Fruit fly (Drosophila melanogaster) whole organism, embryonic: ENCODE results near the gene CG33796.

Experiments used
- CG1024 ChIP-seq: fragments of 200-800 bp; sonication (Bioruptor generic); IDR thresholded peaks from 2 replicates; pipeline ENCODE4 v1.3.6; 2022; ENCODE audit warnings: missing biosample characterization, missing genetic modification characterization
- CG10431 ChIP-seq: fragments of 200-800 bp; sonication (Bioruptor generic); optimal IDR thresholded peaks from 3 replicates; lab custom pipeline; 2018; ENCODE audit warnings: missing biosample characterization, mild to moderate bottlenecking, missing genetic modification characterization
- CG11696 ChIP-seq: fragments of 200-800 bp; sonication (Bioruptor generic); IDR thresholded peaks from 2 replicates; pipeline ENCODE4 v1.3.6; 2022; ENCODE audit warnings: missing biosample characterization, missing genetic modification characterization
- CG12391 ChIP-seq: fragments of 200-800 bp; sonication (Bioruptor generic); optimal IDR thresholded peaks from 3 replicates; lab custom pipeline; 2018; ENCODE audit warnings: missing biosample characterization, mild to moderate bottlenecking, missing genetic modification characterization, moderate library complexity
- CG17568 ChIP-seq: fragments of 200-800 bp; sonication (Bioruptor generic); optimal IDR thresholded peaks from 2 replicates; lab custom pipeline; 2018; ENCODE audit warnings: missing biosample characterization, mild to moderate bottlenecking, missing genetic modification characterization, moderate library complexity
- CG2875 ChIP-seq: fragments of 200-800 bp; sonication (Bioruptor generic); optimal IDR thresholded peaks from 2 replicates; lab custom pipeline; 2017; ENCODE audit warnings: missing biosample characterization, mild to moderate bottlenecking, missing genetic modification characterization, missing genetic modification reagents
- CG31224 ChIP-seq: fragments of 200-800 bp; sonication (Bioruptor generic); IDR thresholded peaks from 2 replicates; pipeline ENCODE4 v1.3.6; 2022; ENCODE audit warnings: missing biosample characterization, missing genetic modification characterization
- CG3838 ChIP-seq: fragments of 200-800 bp; sonication (Bioruptor generic); optimal IDR thresholded peaks from 3 replicates; lab custom pipeline; 2016; ENCODE audit warnings: missing biosample characterization, missing genetic modification characterization
- CG5953 ChIP-seq: fragments of 200-800 bp; sonication (Bioruptor generic); IDR thresholded peaks from 2 replicates; pipeline ENCODE4 v1.3.6; 2022; ENCODE audit warnings: missing biosample characterization, missing genetic modification characterization
- CG6272 ChIP-seq: fragments of 200-800 bp; sonication (Bioruptor generic); IDR thresholded peaks from 2 replicates; pipeline ENCODE4 v1.3.6; 2022; ENCODE audit warnings: missing biosample characterization, missing genetic modification characterization
- CG6765 ChIP-seq: fragments of 200-800 bp; sonication (Bioruptor generic); optimal IDR thresholded peaks from 3 replicates; lab custom pipeline; 2017; ENCODE audit warnings: missing biosample characterization, mild to moderate bottlenecking, missing genetic modification characterization
- CG8388 ChIP-seq: fragments of 200-800 bp; sonication (Bioruptor generic); optimal IDR thresholded peaks from 2 replicates; lab custom pipeline; 2019; ENCODE audit warnings: missing biosample characterization, mild to moderate bottlenecking, missing genetic modification characterization, moderate library complexity
- CG8944 ChIP-seq: fragments of 200-800 bp; sonication (Bioruptor generic); optimal IDR thresholded peaks from 3 replicates; lab custom pipeline; 2016; ENCODE audit warnings: missing biosample characterization, missing genetic modification characterization
- CG9727 ChIP-seq: fragments of 200-800 bp; sonication (Bioruptor generic); optimal IDR thresholded peaks from 3 replicates; lab custom pipeline; 2017; ENCODE audit warnings: missing biosample characterization, mild to moderate bottlenecking, missing genetic modification characterization
- CG9876 ChIP-seq: fragments of 200-800 bp; sonication (Bioruptor generic); optimal IDR thresholded peaks from 2 replicates; lab custom pipeline; 2016; ENCODE audit warnings: missing biosample characterization, missing genetic modification characterization
- Deaf1 ChIP-seq: fragments of 200-800 bp; optimal IDR thresholded peaks from 3 replicates; lab custom pipeline; 2019; ENCODE audit warnings: missing biosample characterization, mild to moderate bottlenecking, missing genetic modification characterization, moderate library complexity
- Dfd ChIP-seq, 2 experiments: fragments of >200 bp; optimal IDR thresholded peaks; 2 replicates each; lab custom pipeline; 2017; ENCODE audit warnings: missing biosample characterization in 2 of 2, missing genetic modification characterization in 2 of 2
- Doc2 ChIP-seq: fragments of 200-800 bp; sonication (Bioruptor generic); IDR thresholded peaks from 2 replicates; pipeline ENCODE4 v1.3.6; 2022; ENCODE audit warnings: missing biosample characterization, missing genetic modification characterization
- Gug ChIP-seq: fragments of 200-800 bp; sonication (Bioruptor generic); IDR thresholded peaks from 4 replicates; pipeline ENCODE4 v1.3.6; 2022; ENCODE audit warnings: missing biosample characterization, missing genetic modification characterization
- HLH4C ChIP-seq: fragments of 200-800 bp; sonication (Bioruptor generic); IDR thresholded peaks from 3 replicates; pipeline ENCODE4 v1.3.6; 2022; ENCODE audit warnings: missing biosample characterization, missing genetic modification characterization; ENCODE audit not compliant: partially characterized antibody
- HmgD ChIP-seq: fragments of 200-800 bp; sonication (Bioruptor generic); optimal IDR thresholded peaks from 3 replicates; lab custom pipeline; 2016; ENCODE audit warnings: missing biosample characterization, missing genetic modification characterization
- Hmx ChIP-seq: fragments of 200-800 bp; sonication (Bioruptor generic); optimal IDR thresholded peaks from 2 replicates; lab custom pipeline; 2016; ENCODE audit warnings: missing biosample characterization, missing genetic modification characterization
- MBD-R2 ChIP-seq: fragments of 200-800 bp; sonication (Bioruptor generic); IDR thresholded peaks from 2 replicates; pipeline ENCODE4 v1.3.6; 2022; ENCODE audit warnings: missing biosample characterization, missing genetic modification characterization
- Mad ChIP-seq: fragments of 200-800 bp; sonication (Bioruptor generic); optimal IDR thresholded peaks from 2 replicates; lab custom pipeline; 2016; ENCODE audit warnings: missing biosample characterization, missing genetic modification characterization
- NK7.1 ChIP-seq: fragments of 200-800 bp; sonication (Bioruptor generic); optimal IDR thresholded peaks from 3 replicates; lab custom pipeline; 2016; ENCODE audit warnings: missing biosample characterization, missing genetic modification characterization
- Pdp1 ChIP-seq, 2 experiments: fragments of 200-800 bp; sonication (Bioruptor generic); optimal IDR thresholded peaks; 3 replicates each; lab custom pipeline; 2016; ENCODE audit warnings: missing biosample characterization in 2 of 2, missing genetic modification characterization in 2 of 2, mild to moderate bottlenecking in 1 of 2, moderate library complexity in 1 of 2
- Sox102F ChIP-seq: fragments of 200-800 bp; sonication (Bioruptor generic); optimal IDR thresholded peaks from 2 replicates; lab custom pipeline; 2018; ENCODE audit warnings: missing biosample characterization, mild to moderate bottlenecking, missing genetic modification characterization, moderate library complexity
- TFAM ChIP-seq: fragments of 200-800 bp; sonication (Bioruptor generic); optimal IDR thresholded peaks from 2 replicates; lab custom pipeline; 2017; ENCODE audit warnings: missing biosample characterization, missing genetic modification characterization, inconsistent platforms
- Xrp1 ChIP-seq: fragments of 200-800 bp; sonication (Bioruptor generic); IDR thresholded peaks from 2 replicates; pipeline ENCODE4 v1.3.6; 2022; ENCODE audit warnings: missing biosample characterization, missing genetic modification characterization
- bcd ChIP-seq: fragments of 200-800 bp; sonication (Bioruptor generic); optimal IDR thresholded peaks from 2 replicates; lab custom pipeline; 2017; ENCODE audit warnings: missing biosample characterization, mild to moderate bottlenecking, missing genetic modification characterization
- disco-r ChIP-seq: fragments of 200-800 bp; sonication (Bioruptor generic); optimal IDR thresholded peaks from 2 replicates; lab custom pipeline; 2016; ENCODE audit warnings: missing biosample characterization, missing genetic modification characterization
- fd3F ChIP-seq: fragments of 200-800 bp; sonication (Bioruptor generic); optimal IDR thresholded peaks from 2 replicates; lab custom pipeline; 2018; ENCODE audit warnings: missing biosample characterization, mild to moderate bottlenecking, missing genetic modification characterization, moderate library complexity
- fu2 ChIP-seq: fragments of 200-800 bp; sonication (Bioruptor generic); optimal IDR thresholded peaks from 2 replicates; lab custom pipeline; 2016; ENCODE audit warnings: missing biosample characterization, missing genetic modification characterization
- gem ChIP-seq: fragments of 200-800 bp; sonication (Bioruptor generic); optimal IDR thresholded peaks from 2 replicates; lab custom pipeline; 2019; ENCODE audit warnings: missing biosample characterization, mild to moderate bottlenecking, missing genetic modification characterization, moderate library complexity
- nmo ChIP-seq: fragments of 200-800 bp; sonication (Bioruptor generic); optimal IDR thresholded peaks from 2 replicates; lab custom pipeline; 2018; ENCODE audit warnings: missing biosample characterization, mild to moderate bottlenecking, missing genetic modification characterization, moderate library complexity
- onecut ChIP-seq: fragments of 200-800 bp; sonication (Bioruptor generic); IDR thresholded peaks from 2 replicates; pipeline ENCODE4 v1.3.6; 2022; ENCODE audit warnings: missing biosample characterization, missing genetic modification characterization
- pan ChIP-seq, 4 experiments: fragments of >200 bp in 3 of 4; fragments of 200-800 bp in 1 of 4; sonication (Bioruptor generic) in 1 of 4; optimal IDR thresholded peaks in 3 of 4; IDR thresholded peaks in 1 of 4; 2 replicates each; pipeline versions ENCODE4 v1.3.6 to Lab custom; 2017 to 2022; ENCODE audit warnings: missing biosample characterization in 2 of 4, missing genetic modification characterization in 2 of 4, mixed read lengths in 1 of 4
- pita ChIP-seq: fragments of 200-800 bp; sonication (Bioruptor generic); optimal IDR thresholded peaks from 2 replicates; lab custom pipeline; 2017; ENCODE audit warnings: missing biosample characterization, mild to moderate bottlenecking, missing genetic modification characterization
- ro ChIP-seq: fragments of 200-800 bp; sonication (Bioruptor generic); IDR thresholded peaks from 2 replicates; pipeline ENCODE4 v1.3.6; 2022; ENCODE audit warnings: missing biosample characterization, missing genetic modification characterization
- scrt ChIP-seq: fragments of 200-800 bp; sonication (Bioruptor generic); optimal IDR thresholded peaks from 2 replicates; lab custom pipeline; 2018; ENCODE audit warnings: missing biosample characterization, mild to moderate bottlenecking, missing genetic modification characterization, moderate library complexity
- sens ChIP-seq: fragments of 200-800 bp; sonication (Bioruptor generic); peaks from one replicate; lab custom pipeline; 2016; ENCODE audit warnings: missing biosample characterization, missing genetic modification characterization
- tio ChIP-seq: fragments of 200-800 bp; sonication (Bioruptor generic); optimal IDR thresholded peaks from 2 replicates; lab custom pipeline; 2017; ENCODE audit warnings: missing biosample characterization, missing genetic modification characterization, inconsistent platforms
- trh ChIP-seq: fragments of 200-800 bp; sonication (Bioruptor generic); optimal IDR thresholded peaks from 2 replicates; lab custom pipeline; 2016; ENCODE audit warnings: missing biosample characterization, missing genetic modification characterization
- tx ChIP-seq: fragments of 200-800 bp; sonication (Bioruptor generic); optimal IDR thresholded peaks from 2 replicates; lab custom pipeline; 2016; ENCODE audit warnings: missing biosample characterization, missing genetic modification characterization
- unpg ChIP-seq: fragments of 200-800 bp; sonication (Bioruptor generic); optimal IDR thresholded peaks from 3 replicates; lab custom pipeline; 2018; ENCODE audit warnings: missing biosample characterization, mild to moderate bottlenecking, missing genetic modification characterization, moderate library complexity
- yki ChIP-seq: fragments of >200 bp; optimal IDR thresholded peaks from 3 replicates; lab custom pipeline; 2018

The CG33796 gene

DNA sequence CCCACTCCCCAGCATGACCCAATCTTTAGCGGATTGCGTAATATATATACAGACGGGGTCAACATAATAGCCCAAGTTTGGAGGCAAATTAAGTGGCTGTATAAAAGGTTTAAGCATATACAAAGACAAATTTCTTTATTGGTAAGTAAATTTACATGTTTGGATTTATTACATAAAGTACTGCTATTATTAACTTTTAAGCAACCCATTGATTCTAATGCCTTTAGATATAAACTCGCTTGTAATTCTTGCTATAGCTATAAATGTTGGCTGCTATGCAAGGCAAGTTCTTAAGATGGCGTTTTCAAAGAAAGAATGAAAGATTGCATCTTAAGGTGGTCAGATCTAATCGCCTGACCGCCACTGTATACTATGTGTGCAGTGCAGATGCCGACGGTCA is 32.6 kb upstream of the CG33796 start (continued):
- TF ChIP-seq pita (GFP tag; lab: Kevin White, UChicago) (no peak), CG9876 (no peak), fd3F (GFP tag; lab: Kevin White, UChicago) (peak; percentile 40), trh (GFP tag; lab: Kevin White, UChicago) (no peak), HLH4C (GFP tag; lab: Robert Waterston, UW) (no peak), Gug (GFP tag; lab: Robert Waterston, UW) (no peak; the same call in 3 of the 4 replicates), ro (GFP tag; lab: Robert Waterston, UW) (no peak), CG3838 (GFP tag; lab: Kevin White, UChicago) (no peak), CG6272 (GFP tag; lab: Robert Waterston, UW) (no peak), nmo (GFP tag; lab: Kevin White, UChicago) (peak; percentile 53), Deaf1 (peak; percentile 9), Sox102F (GFP tag; lab: Kevin White, UChicago) (peak; percentile 28), CG6765 (GFP tag; lab: Kevin White, UChicago) (no peak), unpg (GFP tag; lab: Kevin White, UChicago) (no peak), CG10431 (GFP tag; lab: Kevin White, UChicago) (no peak), CG9727 (GFP tag; lab: Kevin White, UChicago) (peak; percentile 51)

dm6 chr3L:16201028-16201427 is 31.1 kb upstream of the CG33796 start, which contains the start of gene dls:
Gene dls (plus strand): TSS chr3L:16201328.
- TF ChIP-seq CG5953 (GFP tag; lab: Robert Waterston, UW) (no peak), CG2875 (GFP tag; lab: Kevin White, UChicago) (no peak), onecut (GFP tag; lab: Robert Waterston, UW) (no peak), Pdp1 (GFP tag; optimal IDR thresholded peaks at IDR 0.05; lab: Kevin White, UChicago) (peak in 1 of 2 experiments; percentile 44), HmgD (GFP tag; lab: Kevin White, UChicago) (no peak), tio (GFP tag; lab: Kevin White, UChicago) (no peak), MBD-R2 (no peak)

- TF ChIP-seq NK7.1 (GFP tag; lab: Kevin White, UChicago) (no peak), disco-r (no peak), Xrp1 (no peak), CG12391 (tag; lab: Kevin White, UChicago) (no peak), yki (no peak), gem (no peak)
These were observed 30.0 kb upstream of the CG33796 start, which contains the start of gene CG33689 for dm6 chr3L:16199929-16200328. Gene CG33689 (plus strand): TSS chr3L:16200229.

DNA sequence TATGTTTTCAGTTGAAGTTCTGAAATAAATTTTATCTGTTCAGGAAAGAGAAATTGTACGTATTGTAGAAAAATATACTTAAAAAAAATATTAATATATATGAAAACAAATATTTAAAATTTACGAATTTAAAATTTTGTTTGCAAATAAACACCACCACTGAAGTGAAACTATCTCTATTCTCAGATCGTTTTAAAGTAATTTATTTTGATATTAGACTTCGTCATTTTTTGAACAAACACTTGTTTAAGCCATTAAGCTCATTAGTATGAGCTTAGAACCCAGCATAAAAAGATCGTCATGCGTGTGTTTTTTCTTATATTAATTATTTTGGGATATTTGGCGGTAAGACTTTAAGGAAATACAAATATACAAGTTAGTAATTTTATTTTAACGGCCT is 29.0 kb upstream of the CG33796 start, which contains the start of gene CG33688:
Gene CG33688 (plus strand): TSS at position 301 of the 400 bp plus-strand sequence.
- no peak for TF ChIP-seq Hmx (GFP tag; lab: Kevin White, UChicago)
- TF ChIP-seq CG17568 = no peak
- TF ChIP-seq scrt (GFP tag; lab: Kevin White, UChicago) = no peak
- TF ChIP-seq pan (optimal IDR thresholded peaks at IDR 0.05; lab: Kevin White, UChicago) = no peak
- no peak for TF ChIP-seq pan (GFP tag; optimal IDR thresholded peaks at IDR 0.05 in 1 of 2, IDR thresholded peaks at IDR 0.05 in 1 of 2)

DNA sequence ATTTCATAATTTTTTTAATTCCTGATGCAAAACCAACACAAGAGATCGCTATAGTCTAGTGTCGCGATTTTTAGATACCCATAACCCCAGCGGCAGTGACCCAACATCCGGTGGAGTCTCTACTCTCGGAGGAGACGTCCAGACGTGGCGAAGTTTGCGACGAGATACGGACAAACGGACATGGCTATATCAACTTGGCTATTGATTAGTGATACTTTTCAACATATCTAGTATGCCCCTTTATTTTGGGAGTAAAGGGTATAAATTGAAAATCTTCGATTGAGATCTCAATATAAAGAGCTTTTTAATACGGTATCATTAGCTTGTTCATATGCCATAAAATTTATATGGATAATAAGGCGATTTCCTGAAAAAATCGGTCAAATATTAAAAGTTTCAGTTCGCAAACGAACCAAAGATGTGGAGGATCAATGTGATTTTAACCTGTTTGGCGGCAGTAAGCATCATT is 27.6 kb upstream of the CG33796 start, which contains the start of gene CG33687:
Gene CG33687 (plus strand): TSS at position 419 of the 469 bp plus-strand sequence.
- TF ChIP-seq Dfd (GFP tag; optimal IDR thresholded peaks at IDR 0.05; lab: Kevin White, UChicago) (no peak), CG1024 (GFP tag; lab: Robert Waterston, UW) (no peak), bcd (GFP tag; lab: Kevin White, UChicago) (no peak), Doc2 (GFP tag; lab: Robert Waterston, UW) (no peak), sens (GFP tag; lab: Kevin White, UChicago) (no peak), tx (GFP tag; lab: Kevin White, UChicago) (no peak), ro (GFP tag; lab: Robert Waterston, UW) (no peak), CG11696 (no peak), CG8388 (GFP tag; lab: Kevin White, UChicago) (no peak), fu2 (GFP tag; lab: Kevin White, UChicago) (no peak), Mad (GFP tag; lab: Kevin White, UChicago) (no peak), TFAM (no peak), CG8944 (no peak), CG31224 (GFP tag; lab: Robert Waterston, UW) (no peak)
